ENCODE assay signal across 6 worm cellular contexts in genomic region chrV:13986823-13987222, ce11.
TF ChIP-seq lines count a peak whose summit lies in the region.

No protein-coding gene starts in this region.

TF ChIP-seq in whole organism, L1 larva, 84 proteins besides CTCF, POLR2A, EP300 and RAD21:
- TF ChIP-seq elt-2 (tag; optimal IDR thresholded peaks at IDR 0.05; lab: Kevin White, UChicago) = peak; percentile 38
- TF ChIP-seq lir-3 (tag; optimal IDR thresholded peaks at IDR 0.05; lab: Kevin White, UChicago; ENCODE audit: poor library complexity) = no peak
- TF ChIP-seq unc-130 (tag; optimal IDR thresholded peaks at IDR 0.05; lab: Kevin White, UChicago) = no peak

TF ChIP-seq in whole organism, L2 larva, 48 proteins besides CTCF, POLR2A, EP300 and RAD21:
- no peak for TF ChIP-seq sma-9 (GFP tag; optimal IDR thresholded peaks at IDR 0.05; lab: Kevin White, UChicago)
- TF ChIP-seq sma-9 (tag; optimal IDR thresholded peaks at IDR 0.05; lab: Kevin White, UChicago) = no peak
- TF ChIP-seq ceh-16 (tag; optimal IDR thresholded peaks at IDR 0.05; lab: Kevin White, UChicago) = no peak
- TF ChIP-seq skn-1 (tag; optimal IDR thresholded peaks at IDR 0.05; lab: Kevin White, UChicago) = no peak
- peak; percentile 71 for TF ChIP-seq fos-1 (tag; optimal IDR thresholded peaks at IDR 0.05; lab: Kevin White, UChicago)
- TF ChIP-seq dmd-4 (tag; optimal IDR thresholded peaks at IDR 0.05; lab: Kevin White, UChicago) = no peak
- TF ChIP-seq ZK546.5 (tag; optimal IDR thresholded peaks at IDR 0.05; lab: Kevin White, UChicago) = no peak
- TF ChIP-seq aly-2 (tag; optimal IDR thresholded peaks at IDR 0.05; lab: Kevin White, UChicago) = no peak
- peak; percentile 32 for TF ChIP-seq crh-2 (tag; optimal IDR thresholded peaks at IDR 0.05; lab: Kevin White, UChicago)
- no peak for TF ChIP-seq nhr-6 (tag; optimal IDR thresholded peaks at IDR 0.05; lab: Kevin White, UChicago)
- TF ChIP-seq blmp-1 (tag; optimal IDR thresholded peaks at IDR 0.05; lab: Kevin White, UChicago; ENCODE audit: insufficient read depth) = no peak
- no peak for TF ChIP-seq mab-5 (tag; optimal IDR thresholded peaks at IDR 0.05; lab: Kevin White, UChicago)
- no peak for TF ChIP-seq nhr-77 (tag; optimal IDR thresholded peaks at IDR 0.05; lab: Kevin White, UChicago)
- no peak for TF ChIP-seq mdl-1 (tag; optimal IDR thresholded peaks at IDR 0.05; lab: Kevin White, UChicago)
- TF ChIP-seq C34F6.9 (tag; optimal IDR thresholded peaks at IDR 0.05; lab: Kevin White, UChicago) = no peak
- TF ChIP-seq snpc-4 (tag; optimal IDR thresholded peaks at IDR 0.05; lab: Kevin White, UChicago) = no peak
- no peak for TF ChIP-seq sma-3 (GFP tag; optimal IDR thresholded peaks at IDR 0.05; lab: Kevin White, UChicago)
- TF ChIP-seq elt-3 (tag; optimal IDR thresholded peaks at IDR 0.05; lab: Kevin White, UChicago) = no peak

TF ChIP-seq in whole organism, L3 larva, 47 proteins besides CTCF, POLR2A, EP300 and RAD21 (continues in another document):
- TF ChIP-seq nhr-43 (tag; optimal IDR thresholded peaks at IDR 0.05; lab: Kevin White, UChicago; ENCODE audit: poor library complexity, severe bottlenecking) (no peak), R02D3.7 (tag; optimal IDR thresholded peaks at IDR 0.05; lab: Kevin White, UChicago) (no peak), elt-2 (tag; optimal IDR thresholded peaks at IDR 0.05; lab: Kevin White, UChicago) (peak; percentile 96), lsy-12 (tag; optimal IDR thresholded peaks at IDR 0.05; lab: Kevin White, UChicago) (peak; percentile 45), elt-1 (tag; optimal IDR thresholded peaks at IDR 0.05; lab: Kevin White, UChicago) (no peak), ZK546.5 (tag; optimal IDR thresholded peaks at IDR 0.05; lab: Kevin White, UChicago) (no peak), pha-4 (tag; optimal IDR thresholded peaks at IDR 0.05; lab: Kevin White, UChicago) (peak; percentile 41), nfya-1 (tag; optimal IDR thresholded peaks at IDR 0.05; lab: Kevin White, UChicago; ENCODE audit: insufficient read depth) (peak; percentile 37), pqm-1 (tag; optimal IDR thresholded peaks at IDR 0.05; lab: Kevin White, UChicago) (peak; percentile 47), elt-3 (tag; optimal IDR thresholded peaks at IDR 0.05; lab: Kevin White, UChicago) (no peak), nhr-77 (tag; optimal IDR thresholded peaks at IDR 0.05; lab: Kevin White, UChicago) (no peak), tbx-2 (tag; optimal IDR thresholded peaks at IDR 0.05; lab: Kevin White, UChicago) (no peak), lin-15B (tag; optimal IDR thresholded peaks at IDR 0.05; lab: Kevin White, UChicago) (no peak), ztf-4 (tag; optimal IDR thresholded peaks at IDR 0.05; lab: Kevin White, UChicago) (no peak), unc-62 (GFP tag; optimal IDR thresholded peaks at IDR 0.05; lab: Kevin White, UChicago) (no peak), fkh-2 (tag; optimal IDR thresholded peaks at IDR 0.05; lab: Kevin White, UChicago) (no peak), jun-1 (tag; optimal IDR thresholded peaks at IDR 0.05; lab: Kevin White, UChicago) (peak; percentile 30), zag-1 (tag; optimal IDR thresholded peaks at IDR 0.05; lab: Kevin White, UChicago) (no peak), sea-2 (GFP tag; optimal IDR thresholded peaks at IDR 0.05; lab: Kevin White, UChicago) (no peak)

TF ChIP-seq in whole organism, L4 larva, 104 proteins besides CTCF, POLR2A, EP300 and RAD21 (continues in another document):
- TF ChIP-seq spr-1 (tag; optimal IDR thresholded peaks at IDR 0.05; lab: Kevin White, UChicago) (no peak), hlh-11 (tag; optimal IDR thresholded peaks at IDR 0.05; lab: Kevin White, UChicago) (peak; percentile 57), daf-16 (GFP tag; optimal IDR thresholded peaks at IDR 0.05; lab: Kevin White, UChicago) (no peak), daf-16 (tag; optimal IDR thresholded peaks at IDR 0.05; lab: Kevin White, UChicago) (peak; percentile 58), nhr-77 (tag; optimal IDR thresholded peaks at IDR 0.05; lab: Kevin White, UChicago) (peak; percentile 43), ceh-28 (tag; optimal IDR thresholded peaks at IDR 0.05; lab: Kevin White, UChicago) (no peak), daf-8 (GFP tag; IDR thresholded peaks at IDR 0.05; lab: Robert Waterston, UW) (no peak), fkh-10 (GFP tag; optimal IDR thresholded peaks at IDR 0.05; lab: Kevin White, UChicago) (no peak), skn-1 (tag; optimal IDR thresholded peaks at IDR 0.05; lab: Kevin White, UChicago) (no peak), dmd-6 (GFP tag; IDR thresholded peaks at IDR 0.05; lab: Robert Waterston, UW) (peak; percentile 47; the same call in 1 of the 2 replicates), T20F7.1 (GFP tag; optimal IDR thresholded peaks at IDR 0.05; lab: Kevin White, UChicago) (peak; percentile 46), lsy-2 (tag; optimal IDR thresholded peaks at IDR 0.05; lab: Kevin White, UChicago) (no peak), php-3 (GFP tag; IDR thresholded peaks at IDR 0.05; lab: Robert Waterston, UW) (peak; percentile 65), Y48G9A.11 (GFP tag; IDR thresholded peaks at IDR 0.05; lab: Robert Waterston, UW) (no peak), hlh-30 (tag; optimal IDR thresholded peaks at IDR 0.05; lab: Kevin White, UChicago; ENCODE audit: insufficient read depth) (peak; percentile 2), F37D6.2 (tag; optimal IDR thresholded peaks at IDR 0.05; lab: Kevin White, UChicago) (no peak), jun-1 (tag; optimal IDR thresholded peaks at IDR 0.05; lab: Kevin White, UChicago) (no peak), zip-2 (tag; optimal IDR thresholded peaks at IDR 0.05; lab: Kevin White, UChicago) (no peak), lim-7 (GFP tag; IDR thresholded peaks at IDR 0.05; lab: Robert Waterston, UW) (0 out of 2 replicates have a peak, but pooled peaks have one; percentile 9)

TF ChIP-seq in whole organism, late embryonic, 69 proteins besides CTCF, POLR2A, EP300 and RAD21:
- TF ChIP-seq ceh-34 (tag; optimal IDR thresholded peaks at IDR 0.05; lab: Kevin White, UChicago) (no peak), elt-2 (tag; optimal IDR thresholded peaks at IDR 0.05; lab: Kevin White, UChicago) (peak; percentile 89)

TF ChIP-seq in whole organism, young adult, 124 proteins besides CTCF, POLR2A, EP300 and RAD21:
- TF ChIP-seq nfyb-1 (GFP tag; IDR thresholded peaks at IDR 0.05; lab: Robert Waterston, UW) (0 out of 2 replicates have a peak, but pooled peaks have one; percentile 17), bed-2 (GFP tag; IDR thresholded peaks at IDR 0.05; lab: Robert Waterston, UW) (no peak), D2030.7 (GFP tag; IDR thresholded peaks at IDR 0.05; lab: Robert Waterston, UW) (no peak), attf-3 (GFP tag; conservative IDR thresholded peaks at IDR 0.05; lab: Robert Waterston, UW) (no peak), ceh-79 (tag; optimal IDR thresholded peaks at IDR 0.05; lab: Kevin White, UChicago) (peak; percentile 12), snpc-4 (GFP tag; optimal IDR thresholded peaks at IDR 0.05; lab: Kevin White, UChicago) (no peak), snpc-4 (tag; optimal IDR thresholded peaks at IDR 0.05; lab: Kevin White, UChicago) (peak in 1 of 4 experiments; percentile 3), madf-6 (GFP tag; IDR thresholded peaks at IDR 0.05; lab: Robert Waterston, UW) (peak; percentile 52), aptf-2 (GFP tag; conservative IDR thresholded peaks at IDR 0.05; lab: Robert Waterston, UW) (no peak), nhr-80 (tag; optimal IDR thresholded peaks at IDR 0.05; lab: Kevin White, UChicago) (peak; percentile 67), hmg-1.2 (GFP tag; IDR thresholded peaks at IDR 0.05; lab: Robert Waterston, UW) (peak; percentile 13; the same call in 1 of the 2 replicates), ama-1 (optimal IDR thresholded peaks at IDR 0.05; lab: Kevin White, UChicago) (no peak), ama-1 (GFP tag; optimal IDR thresholded peaks at IDR 0.05; lab: Kevin White, UChicago) (peak in 1 of 2 experiments; percentile 24), lin-35 (GFP tag; optimal IDR thresholded peaks at IDR 0.05; lab: Kevin White, UChicago) (no peak), Y56A3A.18 (GFP tag; IDR thresholded peaks at IDR 0.05; lab: Robert Waterston, UW) (0 out of 2 replicates have a peak, but pooled peaks have one; percentile 48), fkh-3 (tag; optimal IDR thresholded peaks at IDR 0.05; lab: Kevin White, UChicago) (no peak)
